Worm (Caenorhabditis elegans): ENCODE results near the gene srz-9.

DNA sequence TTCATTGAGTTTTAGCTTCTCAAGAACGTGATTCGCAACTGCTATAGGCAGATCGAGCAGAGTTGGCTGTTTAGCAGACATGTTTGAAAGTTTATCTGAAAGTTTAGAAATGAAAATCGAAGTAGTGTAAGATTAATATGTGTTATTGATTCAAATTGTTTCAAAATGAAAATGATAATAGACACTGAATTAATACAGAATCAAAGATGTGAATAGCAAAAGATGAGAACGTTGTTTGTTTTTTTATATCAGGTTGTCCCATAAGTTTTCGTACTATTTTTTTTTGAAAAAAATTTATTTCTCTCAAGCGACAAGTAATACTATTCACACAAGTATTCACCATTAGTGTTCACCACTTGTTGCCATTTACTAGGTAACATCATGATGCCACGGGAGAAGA is 29.3 kb downstream of the srz-9 start, which contains the start of gene fbxa-36:
- TF ChIP-seq ces-1 (GFP tag; optimal IDR thresholded peaks at IDR 0.05) (no peak), nhr-76 (tag; optimal IDR thresholded peaks at IDR 0.05) (no peak), nhr-12 (tag; optimal IDR thresholded peaks at IDR 0.05) (no peak), nhr-237 (tag; optimal IDR thresholded peaks at IDR 0.05) (no peak), cnd-1 (tag; optimal IDR thresholded peaks at IDR 0.05) (no peak), unc-62 (GFP tag; optimal IDR thresholded peaks at IDR 0.05) (no peak), elt-1 (tag; optimal IDR thresholded peaks at IDR 0.05; ENCODE audit: borderline replicate concordance, insufficient read depth) (no peak)
